Fruit fly (Drosophila melanogaster) whole organism, embryonic: Measurements from ENCODE around the gene beat-Ib.

Source experiments
- Atf6 ChIP-seq: fragments of 200-800 bp; sonication (Bioruptor generic); IDR thresholded peaks from 2 replicates; pipeline ENCODE4 v1.3.6; 2022; ENCODE audit warnings: missing biosample characterization, missing genetic modification characterization
- CG10147 ChIP-seq: fragments of 200-800 bp; sonication (Bioruptor generic); optimal IDR thresholded peaks from 2 replicates; lab custom pipeline; 2019; ENCODE audit warnings: missing biosample characterization, mild to moderate bottlenecking, missing genetic modification characterization, moderate library complexity
- CG10267 ChIP-seq: fragments of 200-800 bp; sonication (Bioruptor generic); optimal IDR thresholded peaks from 2 replicates; lab custom pipeline; 2018; ENCODE audit warnings: missing biosample characterization, mild to moderate bottlenecking, missing genetic modification characterization, moderate library complexity
- CG10274 ChIP-seq: fragments of 200-800 bp; sonication (Bioruptor generic); optimal IDR thresholded peaks from 3 replicates; lab custom pipeline; 2017; ENCODE audit warnings: missing biosample characterization, mild to moderate bottlenecking, missing genetic modification characterization
- CG10654 ChIP-seq: fragments of 200-800 bp; sonication (Bioruptor generic); optimal IDR thresholded peaks from 2 replicates; lab custom pipeline; 2016; ENCODE audit warnings: missing biosample characterization, missing genetic modification characterization
- CG10959 ChIP-seq: fragments of 200-800 bp; sonication (Bioruptor generic); IDR thresholded peaks from 2 replicates; pipeline ENCODE4 v1.3.6; 2022; ENCODE audit warnings: missing biosample characterization, missing genetic modification characterization
- CG12236 ChIP-seq: fragments of 200-800 bp; sonication (Bioruptor generic); optimal IDR thresholded peaks from 2 replicates; lab custom pipeline; 2016; ENCODE audit warnings: missing biosample characterization, missing genetic modification characterization
- CG12942 ChIP-seq: fragments of 200-800 bp; sonication (Bioruptor generic); optimal IDR thresholded peaks from 3 replicates; lab custom pipeline; 2016; ENCODE audit warnings: missing biosample characterization, missing genetic modification characterization
- CG13296 ChIP-seq: fragments of 200-800 bp; sonication (Bioruptor generic); optimal IDR thresholded peaks from 3 replicates; lab custom pipeline; 2018; ENCODE audit warnings: missing biosample characterization, mild to moderate bottlenecking, missing genetic modification characterization
- CG13624 ChIP-seq: fragments of 200-800 bp; sonication (Bioruptor generic); optimal IDR thresholded peaks from 2 replicates; lab custom pipeline; 2016; ENCODE audit warnings: missing biosample characterization, missing genetic modification characterization
- CG13894 ChIP-seq: fragments of 200-800 bp; sonication (Bioruptor generic); optimal IDR thresholded peaks from 3 replicates; lab custom pipeline; 2018; ENCODE audit warnings: missing biosample characterization, mild to moderate bottlenecking, missing genetic modification characterization, moderate library complexity
- CG15073 ChIP-seq: fragments of 200-800 bp; sonication (Bioruptor generic); optimal IDR thresholded peaks from 2 replicates; lab custom pipeline; 2016; ENCODE audit warnings: missing biosample characterization, missing genetic modification characterization
- CG1529 ChIP-seq: fragments of 200-800 bp; sonication (Bioruptor generic); optimal IDR thresholded peaks from 3 replicates; lab custom pipeline; 2018; ENCODE audit warnings: missing biosample characterization, missing genetic modification characterization
- CG17186 ChIP-seq: fragments of 200-800 bp; sonication (Bioruptor generic); optimal IDR thresholded peaks from 3 replicates; lab custom pipeline; 2017; ENCODE audit warnings: missing biosample characterization, missing genetic modification reagents, missing genetic modification characterization
- CG17829 ChIP-seq: fragments of 200-800 bp; optimal IDR thresholded peaks from 2 replicates; lab custom pipeline; 2019; ENCODE audit warnings: missing biosample characterization, mild to moderate bottlenecking, missing genetic modification characterization, moderate library complexity
- CG2712 ChIP-seq: fragments of 200-800 bp; optimal IDR thresholded peaks from 3 replicates; lab custom pipeline; 2019; ENCODE audit warnings: missing biosample characterization, mild to moderate bottlenecking, missing genetic modification characterization, moderate library complexity
- CG31224 ChIP-seq: fragments of 200-800 bp; sonication (Bioruptor generic); IDR thresholded peaks from 2 replicates; pipeline ENCODE4 v1.3.6; 2022; ENCODE audit warnings: missing biosample characterization, missing genetic modification characterization
- CG32772 ChIP-seq: fragments of 200-800 bp; sonication (Bioruptor generic); IDR thresholded peaks from 2 replicates; pipeline ENCODE4 v1.3.6; 2022; ENCODE audit warnings: missing biosample characterization, missing genetic modification characterization
- CG34422 ChIP-seq: fragments of 200-800 bp; sonication (Bioruptor generic); IDR thresholded peaks from 3 replicates; pipeline ENCODE4 v1.3.6; 2022; ENCODE audit warnings: missing biosample characterization, missing genetic modification characterization
- CG5180 ChIP-seq: fragments of 200-800 bp; sonication (Bioruptor generic); optimal IDR thresholded peaks from 3 replicates; lab custom pipeline; 2017; ENCODE audit warnings: missing biosample characterization, missing genetic modification characterization, mild to moderate bottlenecking, moderate library complexity, missing genetic modification reagents
- CG6765 ChIP-seq: fragments of 200-800 bp; sonication (Bioruptor generic); optimal IDR thresholded peaks from 3 replicates; lab custom pipeline; 2017; ENCODE audit warnings: missing biosample characterization, mild to moderate bottlenecking, missing genetic modification characterization
- CG6813 ChIP-seq: fragments of 200-800 bp; sonication (Bioruptor generic); optimal IDR thresholded peaks from 2 replicates; lab custom pipeline; 2017; ENCODE audit warnings: missing biosample characterization, missing genetic modification characterization, mild to moderate bottlenecking, moderate library complexity, missing genetic modification reagents
- CG6854 ChIP-seq: fragments of 200-800 bp; sonication (Bioruptor generic); optimal IDR thresholded peaks from 3 replicates; lab custom pipeline; 2017; ENCODE audit warnings: missing biosample characterization, mild to moderate bottlenecking, missing genetic modification characterization
- CG7786 ChIP-seq: fragments of 200-800 bp; sonication (Bioruptor generic); optimal IDR thresholded peaks from 2 replicates; lab custom pipeline; 2016; ENCODE audit warnings: missing biosample characterization, missing genetic modification characterization
- CG8281 ChIP-seq: fragments of 200-800 bp; sonication (Bioruptor generic); optimal IDR thresholded peaks from 2 replicates; lab custom pipeline; 2018; ENCODE audit warnings: missing biosample characterization, mild to moderate bottlenecking, missing genetic modification characterization, moderate library complexity
- D19A ChIP-seq: fragments of 200-800 bp; optimal IDR thresholded peaks from 3 replicates; lab custom pipeline; 2019; ENCODE audit warnings: missing biosample characterization, mild to moderate bottlenecking, missing genetic modification characterization, moderate library complexity
- Doc3 ChIP-seq: fragments of 200-800 bp; sonication (Bioruptor generic); IDR thresholded peaks from 3 replicates; pipeline ENCODE4 v1.3.6; 2022; ENCODE audit warnings: missing biosample characterization, missing genetic modification characterization; ENCODE audit not compliant: partially characterized antibody
- H15 ChIP-seq: fragments of 200-800 bp; sonication (Bioruptor generic); IDR thresholded peaks from 3 replicates; pipeline ENCODE4 v1.3.6; 2022; ENCODE audit warnings: missing biosample characterization, missing genetic modification characterization
- HLHmδ ChIP-seq: fragments of 200-800 bp; sonication (Bioruptor generic); optimal IDR thresholded peaks from 2 replicates; lab custom pipeline; 2018; ENCODE audit warnings: missing biosample characterization, mild to moderate bottlenecking, missing genetic modification characterization, moderate library complexity
- Hmx ChIP-seq: fragments of 200-800 bp; sonication (Bioruptor generic); optimal IDR thresholded peaks from 2 replicates; lab custom pipeline; 2016; ENCODE audit warnings: missing biosample characterization, missing genetic modification characterization
- Kr ChIP-seq: fragments of 200-800 bp; sonication (Bioruptor generic); optimal IDR thresholded peaks from 2 replicates; lab custom pipeline; 2017; ENCODE audit warnings: missing biosample characterization, mild to moderate bottlenecking, missing genetic modification characterization
- Mes4 ChIP-seq: fragments of 200-800 bp; sonication (Bioruptor generic); optimal IDR thresholded peaks from 2 replicates; lab custom pipeline; 2016; ENCODE audit warnings: missing biosample characterization, missing genetic modification characterization
- Opbp ChIP-seq: fragments of 200-800 bp; sonication (Bioruptor generic); IDR thresholded peaks from 3 replicates; pipeline ENCODE4 v1.3.6; 2022; ENCODE audit warnings: missing biosample characterization, missing genetic modification characterization; ENCODE audit not compliant: partially characterized antibody
- Sry-β ChIP-seq: fragments of 200-800 bp; sonication (Bioruptor generic); optimal IDR thresholded peaks from 2 replicates; lab custom pipeline; 2018; ENCODE audit warnings: missing biosample characterization, mild to moderate bottlenecking, missing genetic modification characterization, moderate library complexity
- Ssrp ChIP-seq: fragments of 200-800 bp; sonication (Bioruptor generic); optimal IDR thresholded peaks from 2 replicates; lab custom pipeline; 2018; ENCODE audit warnings: missing biosample characterization, mild to moderate bottlenecking, missing genetic modification characterization, moderate library complexity
- ara ChIP-seq: fragments of 200-800 bp; sonication (Bioruptor generic); IDR thresholded peaks from 2 replicates; pipeline ENCODE4 v1.3.6; 2022; ENCODE audit warnings: missing biosample characterization, missing genetic modification characterization
- jigr1 ChIP-seq: fragments of 200-800 bp; sonication (Bioruptor generic); IDR thresholded peaks from 3 replicates; pipeline ENCODE4 v1.3.6; 2022; ENCODE audit warnings: missing biosample characterization, missing genetic modification characterization
- kni ChIP-seq: fragments of 200-800 bp; sonication (Bioruptor generic); optimal IDR thresholded peaks from 3 replicates; lab custom pipeline; 2017; ENCODE audit warnings: mild to moderate bottlenecking, missing biosample characterization, missing genetic modification reagents, missing genetic modification characterization
- lmd ChIP-seq: fragments of 200-800 bp; sonication (Bioruptor generic); IDR thresholded peaks from 2 replicates; pipeline ENCODE4 v1.3.6; 2022; ENCODE audit warnings: missing biosample characterization, missing genetic modification characterization
- otp ChIP-seq: fragments of 200-800 bp; sonication (Bioruptor generic); IDR thresholded peaks from 3 replicates; pipeline ENCODE4, ENCODE4 v1.3.6; 2022; ENCODE audit warnings: missing biosample characterization, missing genetic modification characterization
- pb ChIP-seq: fragments of 200-800 bp; sonication (Bioruptor generic); optimal IDR thresholded peaks from 3 replicates; lab custom pipeline; 2016; ENCODE audit warnings: missing biosample characterization, missing genetic modification characterization
- pfk ChIP-seq: fragments of 200-800 bp; sonication (Bioruptor generic); optimal IDR thresholded peaks from 2 replicates; lab custom pipeline; 2018; ENCODE audit warnings: missing biosample characterization, mild to moderate bottlenecking, missing genetic modification characterization, moderate library complexity
- pita ChIP-seq: fragments of 200-800 bp; sonication (Bioruptor generic); optimal IDR thresholded peaks from 2 replicates; lab custom pipeline; 2017; ENCODE audit warnings: missing biosample characterization, mild to moderate bottlenecking, missing genetic modification characterization
- ranshi ChIP-seq: fragments of 200-800 bp; sonication (Bioruptor generic); IDR thresholded peaks from 2 replicates; pipeline ENCODE4 v1.3.6; 2022; ENCODE audit warnings: missing biosample characterization, missing genetic modification characterization
- salm ChIP-seq: fragments of 200-800 bp; sonication (Bioruptor generic); optimal IDR thresholded peaks from 2 replicates; lab custom pipeline; 2018; ENCODE audit warnings: missing biosample characterization, mild to moderate bottlenecking, missing genetic modification characterization
- sisA ChIP-seq: fragments of 200-800 bp; sonication (Bioruptor generic); IDR thresholded peaks from 2 replicates; pipeline ENCODE4 v1.3.6; 2022; ENCODE audit warnings: missing biosample characterization, missing genetic modification characterization
- toy ChIP-seq: fragments of 200-800 bp; sonication (Bioruptor generic); IDR thresholded peaks from 2 replicates; pipeline ENCODE4 v1.3.6; 2022; ENCODE audit warnings: missing biosample characterization, missing genetic modification characterization
- vnd ChIP-seq: fragments of 200-800 bp; sonication (Bioruptor generic); IDR thresholded peaks from 3 replicates; pipeline ENCODE4 v1.3.6; 2022; ENCODE audit warnings: missing biosample characterization, missing genetic modification characterization; ENCODE audit not compliant: partially characterized antibody
- zfh1 ChIP-seq: fragments of 200-800 bp; sonication (Bioruptor generic); IDR thresholded peaks from 3 replicates; pipeline ENCODE4 v1.3.6; 2022; ENCODE audit warnings: missing biosample characterization, missing genetic modification characterization

beat-Ib gene

dm6 chr2L:15912901-15913673, 49.1 kb downstream of the beat-Ib start (continued):
- no peak for TF ChIP-seq CG10959 (GFP tag; lab: Robert Waterston, UW)
- TF ChIP-seq Mes4 (GFP tag; lab: Kevin White, UChicago), result no peak
- peak; percentile 7; the same call in 1 of the 3 replicates for TF ChIP-seq CG34422
- peak; percentile 59 for TF ChIP-seq CG1529 (GFP tag; lab: Kevin White, UChicago)
- TF ChIP-seq CG17186, result no peak
- peak; percentile 88 for TF ChIP-seq Ssrp
- TF ChIP-seq kni, result peak; percentile 96
- no peak for TF ChIP-seq zfh1
- TF ChIP-seq D19A (tag; lab: Kevin White, UChicago), result peak; percentile 79
- TF ChIP-seq H15 (GFP tag; lab: Robert Waterston, UW), result peak; percentile 38; the same call in 1 of the 3 replicates
- TF ChIP-seq CG6854 (GFP tag; lab: Kevin White, UChicago), result peak; percentile 55
- no peak for TF ChIP-seq vnd
- TF ChIP-seq CG5180 (GFP tag; lab: Kevin White, UChicago), result peak; percentile 63
- TF ChIP-seq CG15073, result no peak
- peak; percentile 43; the same call in 1 of the 3 replicates for TF ChIP-seq otp
- TF ChIP-seq pita, result no peak
- peak; percentile 81 for TF ChIP-seq CG17829
- peak; percentile 2 for TF ChIP-seq Sry-β
- no peak for TF ChIP-seq ranshi (GFP tag; lab: Robert Waterston, UW)
- TF ChIP-seq Doc3 (GFP tag; lab: Robert Waterston, UW), result no peak
- no peak for TF ChIP-seq pb
- peak; percentile 92 for TF ChIP-seq CG13894 (tag; lab: Kevin White, UChicago)
- peak; percentile 75 for TF ChIP-seq CG10267 (tag; lab: Kevin White, UChicago)
- TF ChIP-seq CG6765 (GFP tag; lab: Kevin White, UChicago), result peak; percentile 38
- TF ChIP-seq CG6813 (GFP tag; lab: Kevin White, UChicago), result peak; percentile 3
- peak; percentile 45 for TF ChIP-seq CG13296
- no peak for TF ChIP-seq salm (tag; lab: Kevin White, UChicago)
- no peak for TF ChIP-seq CG12236 (GFP tag; lab: Kevin White, UChicago)
- peak; percentile 93; the same call in 1 of the 2 replicates for TF ChIP-seq CG31224 (GFP tag; lab: Robert Waterston, UW)
- peak; percentile 66 for TF ChIP-seq CG10147 (GFP tag; lab: Kevin White, UChicago)
- TF ChIP-seq Atf6 (GFP tag; lab: Robert Waterston, UW), result peak; percentile 36
- TF ChIP-seq CG10654 (GFP tag; lab: Kevin White, UChicago), result peak; percentile 51
- no peak for TF ChIP-seq Hmx
- no peak; the same call in 1 of the 2 replicates for TF ChIP-seq ara (GFP tag; lab: Robert Waterston, UW)
- TF ChIP-seq sisA, result peak; percentile 50
- no peak for TF ChIP-seq CG13624 (GFP tag; lab: Kevin White, UChicago)
- no peak for TF ChIP-seq Opbp (GFP tag; lab: Robert Waterston, UW)
- TF ChIP-seq toy (GFP tag; lab: Robert Waterston, UW), result no peak
- no peak for TF ChIP-seq CG10274 (GFP tag; lab: Kevin White, UChicago)
- TF ChIP-seq HLHmδ (GFP tag; lab: Kevin White, UChicago), result peak; percentile 50
- peak; percentile 90 for TF ChIP-seq CG2712 (tag; lab: Kevin White, UChicago)
- TF ChIP-seq lmd (GFP tag; lab: Robert Waterston, UW), result peak; percentile 61
- peak; percentile 50 for TF ChIP-seq CG8281 (tag; lab: Kevin White, UChicago)
- TF ChIP-seq jigr1, result no peak
- 0 out of 2 replicates have a peak, but pooled peaks have one; percentile 25 for TF ChIP-seq CG32772
- peak; percentile 34 for TF ChIP-seq CG12942 (GFP tag; lab: Kevin White, UChicago)
- TF ChIP-seq CG7786 (GFP tag; lab: Kevin White, UChicago), result no peak
- TF ChIP-seq pfk (GFP tag; lab: Kevin White, UChicago), result no peak
- no peak for TF ChIP-seq Kr (GFP tag; lab: Kevin White, UChicago)
